Fruit fly (Drosophila melanogaster) S2 (cell line): ENCODE measurements around the gene CG15317.

Experiments used
- CG8478 ChIP-seq: fragments of >200 bp; optimal IDR thresholded peaks from 2 replicates; lab custom pipeline; 2018
- CTCF ChIP-seq, 2 experiments: fragments of >200 bp; optimal IDR thresholded peaks; 2 replicates each; lab custom pipeline; 2018

DNA sequence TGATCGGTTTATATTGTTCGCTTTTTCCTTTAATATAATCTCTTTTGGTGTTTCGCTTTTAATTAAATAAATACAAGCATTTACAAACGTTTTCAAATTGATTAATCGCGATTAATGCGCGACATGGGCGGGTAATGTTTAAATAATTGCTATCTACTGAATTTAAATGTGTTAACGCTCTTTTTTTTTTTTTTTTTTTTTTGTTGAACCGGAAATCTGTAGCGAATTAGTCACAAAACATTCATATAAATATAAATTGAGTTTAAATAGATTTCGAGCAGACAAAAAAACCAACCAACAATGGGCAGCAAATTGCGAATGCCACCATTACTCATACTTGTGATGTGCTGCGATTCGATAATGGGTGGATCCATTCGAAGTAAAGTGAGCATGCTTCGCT is 45.1 kb downstream of the CG15317 start, which contains the start of gene CG34028:
- TF ChIP-seq CTCF (optimal IDR thresholded peaks at IDR 0.05; lab: Kevin White, UChicago) (no peak), CG8478 (lab: Kevin White, UChicago) (no peak)
